Fruit fly (Drosophila melanogaster) whole organism, embryonic: ENCODE data around the gene Obp99d.
A peak's percentile ranks its signal among the peaks of the same experiment; 100 is the strongest.

Source experiments
- Atf3 ChIP-seq: fragments of 200-800 bp; sonication (Bioruptor generic); optimal IDR thresholded peaks from 3 replicates; lab custom pipeline; 2016; ENCODE audit warnings: missing biosample characterization, missing genetic modification characterization
- B-H1 ChIP-seq: fragments of 200-800 bp; sonication (Bioruptor generic); IDR thresholded peaks from 3 replicates; pipeline ENCODE4 v1.3.6; 2022; ENCODE audit warnings: missing biosample characterization, missing genetic modification characterization
- Blimp-1 ChIP-seq: fragments of 200-800 bp; sonication (Bioruptor generic); optimal IDR thresholded peaks from 3 replicates; lab custom pipeline; 2018; ENCODE audit warnings: missing biosample characterization, missing genetic modification characterization, mild to moderate bottlenecking, moderate library complexity, missing genetic modification reagents
- CG10267 ChIP-seq: fragments of 200-800 bp; sonication (Bioruptor generic); optimal IDR thresholded peaks from 2 replicates; lab custom pipeline; 2018; ENCODE audit warnings: missing biosample characterization, mild to moderate bottlenecking, missing genetic modification characterization, moderate library complexity
- CG14441 ChIP-seq: fragments of 200-800 bp; sonication (Bioruptor generic); IDR thresholded peaks from 2 replicates; pipeline ENCODE4 v1.3.6; 2022; ENCODE audit warnings: missing biosample characterization, missing genetic modification characterization
- CG15073 ChIP-seq: fragments of 200-800 bp; sonication (Bioruptor generic); optimal IDR thresholded peaks from 2 replicates; lab custom pipeline; 2016; ENCODE audit warnings: missing biosample characterization, missing genetic modification characterization
- CG2116 ChIP-seq: fragments of 200-800 bp; sonication (Bioruptor generic); optimal IDR thresholded peaks from 3 replicates; lab custom pipeline; 2018; ENCODE audit warnings: missing biosample characterization, mild to moderate bottlenecking, missing genetic modification characterization
- CG2199 ChIP-seq: fragments of 200-800 bp; sonication (Bioruptor generic); IDR thresholded peaks from 3 replicates; pipeline ENCODE4 v1.3.6; 2022; ENCODE audit warnings: missing biosample characterization, missing genetic modification characterization
- CG3163 ChIP-seq: fragments of 200-800 bp; sonication (Bioruptor generic); optimal IDR thresholded peaks from 3 replicates; lab custom pipeline; 2016; ENCODE audit warnings: missing biosample characterization, missing genetic modification characterization
- CG32767 ChIP-seq: fragments of 200-800 bp; sonication (Bioruptor generic); IDR thresholded peaks from 2 replicates; pipeline ENCODE4 v1.3.6; 2022; ENCODE audit warnings: missing biosample characterization, missing genetic modification characterization
- CG3407 ChIP-seq: fragments of 200-800 bp; sonication (Bioruptor generic); optimal IDR thresholded peaks from 2 replicates; lab custom pipeline; 2018; ENCODE audit warnings: missing biosample characterization, mild to moderate bottlenecking, missing genetic modification characterization
- CG3726 ChIP-seq: fragments of 200-800 bp; sonication (Bioruptor generic); IDR thresholded peaks from 3 replicates; pipeline ENCODE4, ENCODE4 v1.3.6; 2022; ENCODE audit warnings: missing biosample characterization, missing genetic modification characterization
- CG3995 ChIP-seq: fragments of 200-800 bp; sonication (Bioruptor generic); optimal IDR thresholded peaks from 3 replicates; lab custom pipeline; 2016; ENCODE audit warnings: missing biosample characterization, missing genetic modification characterization
- CG6175 ChIP-seq: fragments of 200-800 bp; sonication (Bioruptor generic); IDR thresholded peaks from 3 replicates; pipeline ENCODE4 v1.3.6; 2022; ENCODE audit warnings: missing biosample characterization, missing genetic modification characterization
- CG6791 ChIP-seq: fragments of 200-800 bp; sonication (Bioruptor generic); IDR thresholded peaks from 3 replicates; pipeline ENCODE4 v1.3.6; 2022; ENCODE audit warnings: missing biosample characterization, missing genetic modification characterization; ENCODE audit not compliant: partially characterized antibody
- CG6854 ChIP-seq: fragments of 200-800 bp; sonication (Bioruptor generic); optimal IDR thresholded peaks from 3 replicates; lab custom pipeline; 2017; ENCODE audit warnings: missing biosample characterization, mild to moderate bottlenecking, missing genetic modification characterization
- CG7556 ChIP-seq: fragments of 200-800 bp; sonication (Bioruptor generic); optimal IDR thresholded peaks from 2 replicates; lab custom pipeline; 2017; ENCODE audit warnings: missing biosample characterization, mild to moderate bottlenecking, missing genetic modification characterization
- CG7786 ChIP-seq: fragments of 200-800 bp; sonication (Bioruptor generic); optimal IDR thresholded peaks from 2 replicates; lab custom pipeline; 2016; ENCODE audit warnings: missing biosample characterization, missing genetic modification characterization
- CG7987 ChIP-seq: fragments of 200-800 bp; sonication (Bioruptor generic); optimal IDR thresholded peaks from 2 replicates; lab custom pipeline; 2018; ENCODE audit warnings: missing biosample characterization, mild to moderate bottlenecking, missing genetic modification characterization, moderate library complexity
- CG9609 ChIP-seq: fragments of 200-800 bp; sonication (Bioruptor generic); optimal IDR thresholded peaks from 3 replicates; lab custom pipeline; 2016; ENCODE audit warnings: missing biosample characterization, missing genetic modification characterization
- CG9876 ChIP-seq: fragments of 200-800 bp; sonication (Bioruptor generic); optimal IDR thresholded peaks from 2 replicates; lab custom pipeline; 2016; ENCODE audit warnings: missing biosample characterization, missing genetic modification characterization
- CoRest ChIP-seq: fragments of 200-800 bp; sonication (Bioruptor generic); optimal IDR thresholded peaks from 3 replicates; lab custom pipeline; 2018; ENCODE audit warnings: missing biosample characterization, mild to moderate bottlenecking, missing genetic modification characterization, moderate library complexity
- Dbx ChIP-seq: fragments of 200-800 bp; sonication (Bioruptor generic); IDR thresholded peaks from 3 replicates; pipeline ENCODE4 v1.3.6; 2022; ENCODE audit warnings: missing biosample characterization, missing genetic modification characterization
- Elba2 ChIP-seq: fragments of 200-800 bp; sonication (Bioruptor generic); optimal IDR thresholded peaks from 3 replicates; lab custom pipeline; 2016; ENCODE audit warnings: missing biosample characterization, missing genetic modification characterization
- H15 ChIP-seq: fragments of 200-800 bp; sonication (Bioruptor generic); IDR thresholded peaks from 3 replicates; pipeline ENCODE4 v1.3.6; 2022; ENCODE audit warnings: missing biosample characterization, missing genetic modification characterization
- HLH54F ChIP-seq: fragments of 200-800 bp; sonication (Bioruptor generic); optimal IDR thresholded peaks from 3 replicates; lab custom pipeline; 2016; ENCODE audit warnings: missing biosample characterization, missing genetic modification characterization
- Mad ChIP-seq: fragments of 200-800 bp; sonication (Bioruptor generic); optimal IDR thresholded peaks from 2 replicates; lab custom pipeline; 2016; ENCODE audit warnings: missing biosample characterization, missing genetic modification characterization
- NC2α ChIP-seq: fragments of 200-800 bp; sonication (Bioruptor generic); optimal IDR thresholded peaks from 2 replicates; lab custom pipeline; 2016; ENCODE audit warnings: missing biosample characterization, missing genetic modification characterization
- Nf-YC ChIP-seq: fragments of 200-800 bp; optimal IDR thresholded peaks from 3 replicates; lab custom pipeline; 2019; ENCODE audit warnings: missing biosample characterization, mild to moderate bottlenecking, missing genetic modification characterization, moderate library complexity
- Sry-β ChIP-seq: fragments of 200-800 bp; sonication (Bioruptor generic); optimal IDR thresholded peaks from 2 replicates; lab custom pipeline; 2018; ENCODE audit warnings: missing biosample characterization, mild to moderate bottlenecking, missing genetic modification characterization, moderate library complexity
- Taf1 ChIP-seq: fragments of 200-800 bp; sonication (Bioruptor generic); IDR thresholded peaks from 2 replicates; pipeline ENCODE4 v1.3.6; 2022; ENCODE audit warnings: missing biosample characterization, missing genetic modification characterization
- Xrp1 ChIP-seq: fragments of 200-800 bp; sonication (Bioruptor generic); IDR thresholded peaks from 2 replicates; pipeline ENCODE4 v1.3.6; 2022; ENCODE audit warnings: missing biosample characterization, missing genetic modification characterization
- abd-A ChIP-seq: fragments of 200-800 bp; sonication (Bioruptor generic); optimal IDR thresholded peaks from 3 replicates; lab custom pipeline; 2019; ENCODE audit warnings: missing biosample characterization, mild to moderate bottlenecking, missing genetic modification characterization, moderate library complexity
- az2 ChIP-seq: fragments of 200-800 bp; sonication (Bioruptor generic); optimal IDR thresholded peaks from 3 replicates; lab custom pipeline; 2016; ENCODE audit warnings: missing biosample characterization, missing genetic modification characterization
- btn ChIP-seq: fragments of 200-800 bp; sonication (Bioruptor generic); optimal IDR thresholded peaks from 2 replicates; lab custom pipeline; 2016; ENCODE audit warnings: missing biosample characterization, missing genetic modification characterization
- crp ChIP-seq, 2 experiments: fragments of 200-800 bp; sonication (Bioruptor generic); optimal IDR thresholded peaks; 2 replicates in 1 of 2; 3 replicates in 1 of 2; lab custom pipeline; 2017; ENCODE audit warnings: missing biosample characterization in 2 of 2, missing genetic modification characterization in 2 of 2, mild to moderate bottlenecking in 1 of 2, moderate library complexity in 1 of 2
- dm ChIP-seq: fragments of 200-800 bp; sonication (Bioruptor generic); optimal IDR thresholded peaks from 3 replicates; lab custom pipeline; 2016; ENCODE audit warnings: missing biosample characterization, missing genetic modification characterization
- dmrt11E ChIP-seq: fragments of 200-800 bp; sonication (Bioruptor generic); optimal IDR thresholded peaks from 3 replicates; lab custom pipeline; 2018; ENCODE audit warnings: missing biosample characterization, mild to moderate bottlenecking, missing genetic modification characterization, moderate library complexity
- ewg ChIP-seq: fragments of 200-800 bp; sonication (Bioruptor generic); optimal IDR thresholded peaks from 3 replicates; lab custom pipeline; 2017; ENCODE audit warnings: mild to moderate bottlenecking, missing biosample characterization, missing genetic modification reagents, missing genetic modification characterization
- exex ChIP-seq: fragments of 200-800 bp; sonication (Bioruptor generic); optimal IDR thresholded peaks from 4 replicates; lab custom pipeline; 2018; ENCODE audit warnings: missing biosample characterization, mild to moderate bottlenecking, missing genetic modification characterization, moderate library complexity
- grau ChIP-seq: fragments of 200-800 bp; optimal IDR thresholded peaks from 3 replicates; lab custom pipeline; 2019; ENCODE audit warnings: missing biosample characterization, mild to moderate bottlenecking, missing genetic modification characterization, moderate library complexity
- gro ChIP-seq: fragments of 200-800 bp; sonication (Bioruptor generic); optimal IDR thresholded peaks from 2 replicates; lab custom pipeline; 2016; ENCODE audit warnings: missing biosample characterization, missing genetic modification characterization
- jigr1 ChIP-seq: fragments of 200-800 bp; sonication (Bioruptor generic); IDR thresholded peaks from 3 replicates; pipeline ENCODE4 v1.3.6; 2022; ENCODE audit warnings: missing biosample characterization, missing genetic modification characterization
- kni ChIP-seq: fragments of 200-800 bp; sonication (Bioruptor generic); optimal IDR thresholded peaks from 3 replicates; lab custom pipeline; 2017; ENCODE audit warnings: mild to moderate bottlenecking, missing biosample characterization, missing genetic modification reagents, missing genetic modification characterization
- maf-S ChIP-seq: fragments of 200-800 bp; sonication (Bioruptor generic); optimal IDR thresholded peaks from 2 replicates; lab custom pipeline; 2016; ENCODE audit warnings: missing biosample characterization, missing genetic modification characterization
- mam ChIP-seq: fragments of 200-800 bp; sonication (Bioruptor generic); optimal IDR thresholded peaks from 3 replicates; lab custom pipeline; 2016; ENCODE audit warnings: missing biosample characterization, missing genetic modification characterization
- row ChIP-seq: fragments of 200-800 bp; sonication (Bioruptor generic); IDR thresholded peaks from 3 replicates; pipeline ENCODE4 v1.3.6; 2022; ENCODE audit warnings: missing biosample characterization, missing genetic modification characterization
- salm ChIP-seq: fragments of 200-800 bp; sonication (Bioruptor generic); optimal IDR thresholded peaks from 2 replicates; lab custom pipeline; 2018; ENCODE audit warnings: missing biosample characterization, mild to moderate bottlenecking, missing genetic modification characterization
- sna ChIP-seq: fragments of 200-800 bp; sonication (Bioruptor generic); IDR thresholded peaks from 2 replicates; pipeline ENCODE4 v1.3.6; 2022; ENCODE audit warnings: missing biosample characterization, missing genetic modification characterization; ENCODE audit not compliant: partially characterized antibody
- trh ChIP-seq: fragments of 200-800 bp; sonication (Bioruptor generic); optimal IDR thresholded peaks from 2 replicates; lab custom pipeline; 2016; ENCODE audit warnings: missing biosample characterization, missing genetic modification characterization
- zf30C ChIP-seq: fragments of 200-800 bp; sonication (Bioruptor generic); optimal IDR thresholded peaks from 3 replicates; lab custom pipeline; 2018; ENCODE audit warnings: missing biosample characterization, mild to moderate bottlenecking, missing genetic modification characterization

Gene Obp99d

dm6 chr3R:29736678-29737093, 22.4 kb downstream of the Obp99d start, which contains the start of the genes CG7601 and CIA30 (continued):
- TF ChIP-seq CG15073 (peak; percentile 88), gro (GFP tag; lab: Kevin White, UChicago) (peak; percentile 99), Nf-YC (tag; lab: Kevin White, UChicago) (peak; percentile 90), CG9609 (GFP tag; lab: Kevin White, UChicago) (peak; percentile 98), CG3163 (GFP tag; lab: Kevin White, UChicago) (peak; percentile 91), Taf1 (GFP tag; lab: Robert Waterston, UW) (peak; percentile 100), CG7556 (GFP tag; lab: Kevin White, UChicago) (peak; percentile 96), Sry-β (GFP tag; lab: Kevin White, UChicago) (peak; percentile 56), kni (peak; percentile 95), Mad (peak; percentile 97), Xrp1 (peak; percentile 100), sna (GFP tag; lab: Robert Waterston, UW) (no peak), CG32767 (peak; percentile 99), H15 (GFP tag; lab: Robert Waterston, UW) (peak; percentile 100), B-H1 (peak; percentile 100), Dbx (GFP tag; lab: Robert Waterston, UW) (peak; percentile 100), Blimp-1 (GFP tag; lab: Kevin White, UChicago) (peak; percentile 95), btn (GFP tag; lab: Kevin White, UChicago) (peak; percentile 99), dm (GFP tag; lab: Kevin White, UChicago) (peak; percentile 96), Atf3 (peak; percentile 97), CG2199 (GFP tag; lab: Robert Waterston, UW) (peak; percentile 100), zf30C (GFP tag; lab: Kevin White, UChicago) (no peak), CG14441 (GFP tag; lab: Robert Waterston, UW) (peak; percentile 100), CG6854 (GFP tag; lab: Kevin White, UChicago) (peak; percentile 94), CG3407 (GFP tag; lab: Kevin White, UChicago) (peak; percentile 93), crp (GFP tag; optimal IDR thresholded peaks at IDR 0.05; lab: Kevin White, UChicago) (peak; percentile 85 to 97), CG3726 (GFP tag; lab: Robert Waterston, UW) (peak; percentile 100), grau (tag; lab: Kevin White, UChicago) (peak; percentile 99), row (GFP tag; lab: Robert Waterston, UW) (peak; percentile 100), exex (tag; lab: Kevin White, UChicago) (peak; percentile 96), CG6791 (GFP tag; lab: Robert Waterston, UW) (no peak), trh (GFP tag; lab: Kevin White, UChicago) (peak; percentile 97), mam (peak; percentile 100), ewg (GFP tag; lab: Kevin White, UChicago) (peak; percentile 90), CG6175 (GFP tag; lab: Robert Waterston, UW) (peak; percentile 100), CG7987 (GFP tag; lab: Kevin White, UChicago) (peak; percentile 95), NC2α (GFP tag; lab: Kevin White, UChicago) (peak; percentile 94), Elba2 (GFP tag; lab: Kevin White, UChicago) (peak; percentile 70), CG9876 (GFP tag; lab: Kevin White, UChicago) (peak; percentile 99), CG10267 (tag; lab: Kevin White, UChicago) (peak; percentile 92), dmrt11E (peak; percentile 95), CoRest (tag; lab: Kevin White, UChicago) (peak; percentile 98), HLH54F (GFP tag; lab: Kevin White, UChicago) (peak; percentile 99), CG2116 (GFP tag; lab: Kevin White, UChicago) (peak; percentile 80), CG3995 (GFP tag; lab: Kevin White, UChicago) (peak; percentile 86), az2 (GFP tag; lab: Kevin White, UChicago) (peak; percentile 98), salm (peak; percentile 93), maf-S (GFP tag; lab: Kevin White, UChicago) (peak; percentile 98), CG7786 (peak; percentile 99), jigr1 (GFP tag; lab: Robert Waterston, UW) (peak; percentile 100), abd-A (tag; lab: Kevin White, UChicago) (no peak)
